Worm (Caenorhabditis elegans) whole organism, late embryonic: ENCODE measurements around the gene nipi-4.

ENCODE experiments used
- C38D4.7 ChIP-seq: fragments of 200-800 bp; sonication (Bioruptor generic); optimal IDR thresholded peaks from 2 replicates; lab custom pipeline; 2018; ENCODE audit warnings: mild to moderate bottlenecking, missing genetic modification characterization, moderate library complexity, missing compliant biosample characterization
- F13H6.1 ChIP-seq: sonication (generic microtip); optimal IDR thresholded peaks from 2 replicates; lab custom pipeline; 2016; ENCODE audit warnings: missing genetic modification characterization, missing compliant biosample characterization
- K02D7.2 ChIP-seq: sonication (generic microtip); optimal IDR thresholded peaks from 2 replicates; lab custom pipeline; 2017; ENCODE audit warnings: mild to moderate bottlenecking, missing genetic modification characterization, missing compliant biosample characterization
- K09A11.1 ChIP-seq: sonication (generic microtip); optimal IDR thresholded peaks from 2 replicates; lab custom pipeline; 2017; ENCODE audit warnings: antibody characterized with exemption, mild to moderate bottlenecking, missing genetic modification characterization, missing compliant biosample characterization; ENCODE audit not compliant: insufficient read depth
- Y22D7AL.16 ChIP-seq: sonication (generic microtip); optimal IDR thresholded peaks from 2 replicates; lab custom pipeline; 2016; ENCODE audit warnings: missing genetic modification characterization, missing compliant biosample characterization
- ama-1 ChIP-seq: fragments of 150-350 bp; optimal IDR thresholded peaks from 2 replicates; lab custom pipeline; 2014
- ceh-14 ChIP-seq: sonication (generic microtip); optimal IDR thresholded peaks from 2 replicates; lab custom pipeline; 2016; ENCODE audit warnings: missing genotype, missing genetic modification characterization, missing compliant biosample characterization
- ceh-18 ChIP-seq: sonication (generic microtip); optimal IDR thresholded peaks from 2 replicates; lab custom pipeline; 2016; ENCODE audit warnings: missing genetic modification characterization, missing compliant biosample characterization
- ceh-2 ChIP-seq: sonication (generic microtip); optimal IDR thresholded peaks from 2 replicates; lab custom pipeline; 2016; ENCODE audit warnings: missing genotype, missing genetic modification characterization, missing compliant biosample characterization
- ceh-22 ChIP-seq: sonication (generic microtip); optimal IDR thresholded peaks from 2 replicates; lab custom pipeline; 2017; ENCODE audit warnings: missing biosample characterization, missing genetic modification characterization
- ceh-24 ChIP-seq: sonication (generic microtip); optimal IDR thresholded peaks from 2 replicates; lab custom pipeline; 2016; ENCODE audit warnings: mild to moderate bottlenecking, missing genetic modification characterization, missing compliant biosample characterization
- ceh-30 ChIP-seq: fragments of 150-350 bp; optimal IDR thresholded peaks from 2 replicates; lab custom pipeline; 2014; ENCODE audit warnings: missing biosample characterization, missing genetic modification characterization
- ceh-31 ChIP-seq: sonication (generic microtip); optimal IDR thresholded peaks from 2 replicates; lab custom pipeline; 2016; ENCODE audit warnings: missing genetic modification characterization, missing compliant biosample characterization
- ceh-6 ChIP-seq: fragments of 200-800 bp; sonication (Bioruptor generic); optimal IDR thresholded peaks from 2 replicates; lab custom pipeline; 2018; ENCODE audit warnings: mild to moderate bottlenecking, missing genetic modification characterization, missing compliant biosample characterization
- ceh-9 ChIP-seq: sonication (generic microtip); optimal IDR thresholded peaks from 2 replicates; lab custom pipeline; 2016; ENCODE audit warnings: mild to moderate bottlenecking, missing genetic modification characterization, inconsistent platforms, missing compliant biosample characterization
- dmd-4 ChIP-seq: sonication (generic microtip); optimal IDR thresholded peaks from 2 replicates; lab custom pipeline; 2016; ENCODE audit warnings: borderline replicate concordance, missing genetic modification characterization, missing compliant biosample characterization
- dve-1 ChIP-seq: sonication (generic microtip); optimal IDR thresholded peaks from 2 replicates; lab custom pipeline; 2017; ENCODE audit warnings: antibody characterized with exemption, mild to moderate bottlenecking, missing genetic modification characterization, missing compliant biosample characterization
- elt-2 ChIP-seq: sonication (generic microtip); optimal IDR thresholded peaks from 2 replicates; lab custom pipeline; 2016; ENCODE audit warnings: missing genetic modification reagents, missing genetic modification characterization, missing compliant biosample characterization
- ets-4 ChIP-seq: sonication (generic microtip); optimal IDR thresholded peaks from 2 replicates; lab custom pipeline; 2016; ENCODE audit warnings: missing genetic modification characterization, missing compliant biosample characterization
- eyg-1 ChIP-seq: sonication (generic microtip); optimal IDR thresholded peaks from 2 replicates; lab custom pipeline; 2016; ENCODE audit warnings: missing genotype, missing genetic modification characterization, missing compliant biosample characterization
- fax-1 ChIP-seq: sonication (generic microtip); optimal IDR thresholded peaks from 2 replicates; lab custom pipeline; 2016; ENCODE audit warnings: missing genotype, missing genetic modification characterization, missing compliant biosample characterization
- fkh-10 ChIP-seq: fragments of 150-350 bp; optimal IDR thresholded peaks from 2 replicates; lab custom pipeline; 2014; ENCODE audit warnings: missing biosample characterization, missing genetic modification reagents, missing genetic modification characterization
- fkh-6 ChIP-seq: sonication (generic microtip); optimal IDR thresholded peaks from 2 replicates; lab custom pipeline; 2016; ENCODE audit warnings: missing genetic modification characterization, missing compliant biosample characterization
- hlh-13 ChIP-seq: fragments of 200-800 bp; sonication (Bioruptor generic); optimal IDR thresholded peaks from 2 replicates; lab custom pipeline; 2018; ENCODE audit warnings: mild to moderate bottlenecking, missing genetic modification characterization, missing compliant biosample characterization
- hlh-15 ChIP-seq: sonication (generic microtip); optimal IDR thresholded peaks from 2 replicates; lab custom pipeline; 2016; ENCODE audit warnings: missing genetic modification characterization, missing compliant biosample characterization
- hlh-30 ChIP-seq: sonication (generic microtip); optimal IDR thresholded peaks from 2 replicates; lab custom pipeline; 2017; ENCODE audit warnings: antibody characterized with exemption, missing genetic modification characterization, missing compliant biosample characterization; ENCODE audit not compliant: insufficient read depth
- hlh-8 ChIP-seq: sonication (generic microtip); optimal IDR thresholded peaks from 2 replicates; lab custom pipeline; 2016; ENCODE audit warnings: missing genotype, missing genetic modification characterization, missing compliant biosample characterization
- lin-11 ChIP-seq: fragments of 200-800 bp; sonication (Bioruptor generic); optimal IDR thresholded peaks from 2 replicates; lab custom pipeline; 2018; ENCODE audit warnings: mild to moderate bottlenecking, missing genetic modification characterization, missing compliant biosample characterization
- mec-3 ChIP-seq: sonication (generic microtip); optimal IDR thresholded peaks from 2 replicates; lab custom pipeline; 2016; ENCODE audit warnings: borderline replicate concordance, missing genetic modification characterization, missing compliant biosample characterization
- nhr-11 ChIP-seq: fragments of 150-350 bp; optimal IDR thresholded peaks from 2 replicates; lab custom pipeline; 2014; ENCODE audit warnings: missing biosample characterization, missing genetic modification characterization
- nhr-232 ChIP-seq: sonication (generic microtip); optimal IDR thresholded peaks from 2 replicates; lab custom pipeline; 2016; ENCODE audit warnings: missing genetic modification characterization, missing compliant biosample characterization
- odd-2 ChIP-seq: sonication (generic microtip); optimal IDR thresholded peaks from 2 replicates; lab custom pipeline; 2017; ENCODE audit warnings: antibody characterized with exemption, mild to moderate bottlenecking, missing genetic modification characterization, missing compliant biosample characterization
- pag-3 ChIP-seq: sonication (generic microtip); optimal IDR thresholded peaks from 2 replicates; lab custom pipeline; 2016; ENCODE audit warnings: missing compliant biosample characterization, missing genetic modification characterization, borderline replicate concordance
- pat-9 ChIP-seq: fragments of 200-800 bp; sonication (Bioruptor generic); optimal IDR thresholded peaks from 2 replicates; lab custom pipeline; 2018; ENCODE audit warnings: mild to moderate bottlenecking, missing genetic modification characterization, moderate library complexity, missing compliant biosample characterization
- pax-1 ChIP-seq: fragments of 150-350 bp; optimal IDR thresholded peaks from 2 replicates; lab custom pipeline; 2014; ENCODE audit warnings: missing biosample characterization, missing genetic modification characterization
- pha-2 ChIP-seq: sonication (generic microtip); optimal IDR thresholded peaks from 2 replicates; lab custom pipeline; 2017; ENCODE audit warnings: mild to moderate bottlenecking, missing genetic modification characterization, missing compliant biosample characterization
- pqm-1 ChIP-seq: sonication (generic microtip); optimal IDR thresholded peaks from 2 replicates; lab custom pipeline; 2016; ENCODE audit warnings: missing genetic modification characterization, missing compliant biosample characterization
- sox-4 ChIP-seq: sonication (generic microtip); optimal IDR thresholded peaks from 2 replicates; lab custom pipeline; 2017; ENCODE audit warnings: mild to moderate bottlenecking, missing genetic modification characterization, inconsistent platforms, missing compliant biosample characterization
- syd-9 ChIP-seq: sonication (generic microtip); optimal IDR thresholded peaks from 2 replicates; lab custom pipeline; 2016; ENCODE audit warnings: mild to moderate bottlenecking, missing genetic modification characterization, moderate library complexity, missing compliant biosample characterization
- tbx-7 ChIP-seq: sonication (generic microtip); optimal IDR thresholded peaks from 2 replicates; lab custom pipeline; 2016; ENCODE audit warnings: missing genotype, missing genetic modification characterization, missing compliant biosample characterization
- ttx-3 ChIP-seq: sonication (generic microtip); optimal IDR thresholded peaks from 2 replicates; lab custom pipeline; 2016; ENCODE audit warnings: missing genetic modification reagents, missing genetic modification characterization, missing compliant biosample characterization
- unc-3 ChIP-seq, 2 experiments: fragments of 200-800 bp in 1 of 2; sonication (Bioruptor generic) in 1 of 2; sonication (generic microtip) in 1 of 2; conservative IDR thresholded peaks in 1 of 2; optimal IDR thresholded peaks in 1 of 2; 2 replicates each; pipeline versions ENCODE4 v1.3.6 to Lab custom; 2016 to 2022; ENCODE audit warnings: missing compliant biosample characterization in 2 of 2, missing genetic modification characterization in 2 of 2, missing genetic modification reagents in 1 of 2
- unc-42 ChIP-seq: sonication (generic microtip); optimal IDR thresholded peaks from 2 replicates; lab custom pipeline; 2016; ENCODE audit warnings: missing genotype, missing genetic modification characterization, missing compliant biosample characterization
- unc-86 ChIP-seq: sonication (generic microtip); optimal IDR thresholded peaks from 2 replicates; lab custom pipeline; 2016; ENCODE audit warnings: missing genetic modification characterization, missing compliant biosample characterization
- zip-5 ChIP-seq: sonication (generic microtip); optimal IDR thresholded peaks from 2 replicates; lab custom pipeline; 2016; ENCODE audit warnings: missing genetic modification characterization, missing compliant biosample characterization
- ztf-16 ChIP-seq: sonication (generic microtip); optimal IDR thresholded peaks from 2 replicates; lab custom pipeline; 2017; ENCODE audit warnings: missing genetic modification characterization, missing compliant biosample characterization

Gene nipi-4

DNA sequence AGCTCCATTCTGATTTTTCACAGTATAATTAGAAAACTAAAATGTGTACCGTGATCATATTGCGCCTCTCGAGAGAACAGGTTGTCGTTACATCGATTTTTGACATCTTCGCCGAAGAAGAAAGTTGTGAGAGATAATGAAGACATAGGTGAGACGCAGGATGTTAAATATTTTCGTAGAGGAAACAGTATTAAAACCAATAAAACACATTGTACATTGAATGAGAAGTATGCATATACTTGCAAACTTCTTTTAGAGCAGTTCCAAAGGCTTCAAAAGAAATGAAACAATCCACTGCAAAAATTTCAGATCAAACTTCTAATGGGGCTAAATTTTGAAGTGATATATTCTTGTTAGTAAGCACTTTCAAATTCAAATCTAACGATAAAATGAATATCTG, at the start of gene nipi-4:
Gene nipi-4, minus strand, starts transcription at position 101 of the 400 bp plus-strand sequence.
- TF ChIP-seq ceh-9 (tag; lab: Kevin White, UChicago) (no peak), K09A11.1 (tag; lab: Kevin White, UChicago) (no peak), pat-9 (no peak), eyg-1 (tag; lab: Kevin White, UChicago) (no peak), dve-1 (tag; lab: Kevin White, UChicago) (no peak), nhr-11 (no peak), ceh-31 (no peak), ceh-30 (tag; lab: Kevin White, UChicago) (no peak), zip-5 (tag; lab: Kevin White, UChicago) (no peak), ceh-18 (tag; lab: Kevin White, UChicago) (no peak), ceh-2 (tag; lab: Kevin White, UChicago) (no peak), unc-3 (GFP tag; conservative IDR thresholded peaks at IDR 0.05; lab: Robert Waterston, UW) (no peak), unc-3 (tag; optimal IDR thresholded peaks at IDR 0.05; lab: Kevin White, UChicago) (no peak), pag-3 (tag; lab: Kevin White, UChicago) (no peak), fkh-10 (GFP tag; lab: Kevin White, UChicago) (no peak), Y22D7AL.16 (tag; lab: Kevin White, UChicago) (no peak), ceh-24 (no peak), F13H6.1 (no peak), C38D4.7 (GFP tag; lab: Kevin White, UChicago) (no peak), unc-42 (tag; lab: Kevin White, UChicago) (no peak)

DNA sequence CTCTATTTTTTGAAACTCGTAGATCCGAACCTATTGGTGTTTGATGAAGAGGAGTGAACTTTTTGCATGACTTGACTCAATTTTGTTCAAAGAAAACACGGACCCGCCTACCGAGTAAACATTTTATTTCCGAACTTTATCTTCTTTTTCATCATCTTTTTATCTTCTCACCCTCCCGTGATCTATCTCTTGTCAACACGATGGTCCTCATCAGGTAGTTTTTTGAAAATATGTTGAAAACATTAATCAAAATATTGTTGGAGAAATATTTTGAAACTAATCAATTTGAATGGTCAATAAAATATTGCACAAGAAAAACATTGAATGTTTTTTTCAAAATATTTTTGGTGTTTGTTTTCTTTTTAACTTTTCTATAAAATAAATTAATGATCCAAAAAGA, 37.8 kb upstream of the nipi-4 start:
- no peak for TF ChIP-seq K02D7.2 (tag; lab: Kevin White, UChicago)
- TF ChIP-seq ceh-14 (tag; lab: Kevin White, UChicago) = no peak
- no peak for TF ChIP-seq pag-3 (tag; lab: Kevin White, UChicago)

DNA sequence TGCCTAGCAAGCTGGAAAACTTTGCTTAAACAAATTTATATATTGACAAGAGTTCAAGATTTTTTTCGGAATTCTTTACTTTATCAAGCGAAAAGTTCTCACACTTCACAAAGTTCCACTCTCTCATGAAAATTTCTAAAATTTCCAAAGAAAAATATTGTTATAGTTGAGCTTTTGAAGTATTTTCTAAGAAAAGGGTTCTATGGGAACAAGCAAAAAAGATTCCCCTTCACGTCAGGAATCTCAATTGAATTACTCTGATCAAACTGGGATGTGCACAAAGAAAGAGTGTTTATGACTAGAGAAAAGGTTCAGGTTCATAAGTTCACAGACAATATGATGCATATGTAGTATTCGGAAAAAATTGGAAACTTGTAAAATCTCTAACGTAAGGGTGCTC, 33.8 kb upstream of the nipi-4 start:
- no peak for TF ChIP-seq ama-1 (lab: Kevin White, UChicago)
- no peak for TF ChIP-seq syd-9 (tag; lab: Kevin White, UChicago)
- TF ChIP-seq fkh-6 (tag; lab: Kevin White, UChicago) = no peak
- no peak for TF ChIP-seq ceh-22
- TF ChIP-seq ceh-24 = no peak
- TF ChIP-seq hlh-8 = no peak
- TF ChIP-seq sox-4 (tag; lab: Kevin White, UChicago) = no peak
- TF ChIP-seq, all 69 proteins: peak for 0

DNA sequence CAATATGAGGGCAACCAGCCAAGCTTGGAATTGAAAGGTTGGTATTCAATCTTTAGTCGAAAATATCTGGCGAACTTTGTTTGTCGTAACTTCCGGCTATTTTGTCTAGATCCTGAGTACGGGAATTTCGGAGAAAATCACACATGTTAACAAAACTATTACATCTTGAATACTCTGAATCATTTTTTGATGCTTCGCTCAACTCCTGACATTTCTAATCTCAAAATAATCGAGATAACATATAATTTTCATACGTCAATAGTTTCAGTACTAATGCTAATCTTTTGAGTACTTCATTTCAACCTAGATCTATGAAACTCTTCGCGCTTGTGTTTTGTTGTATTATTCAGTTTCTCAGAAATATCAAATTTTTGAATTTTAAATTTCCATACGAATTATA, 30.6 kb upstream of the nipi-4 start:
- TF ChIP-seq C38D4.7 (GFP tag; lab: Kevin White, UChicago) (no peak), unc-86 (tag; lab: Kevin White, UChicago) (no peak), hlh-15 (tag; lab: Kevin White, UChicago) (no peak), pha-2 (tag; lab: Kevin White, UChicago) (no peak), pqm-1 (tag; lab: Kevin White, UChicago) (no peak), ttx-3 (tag; lab: Kevin White, UChicago) (no peak), pax-1 (no peak), nhr-232 (no peak), ets-4 (no peak), odd-2 (tag; lab: Kevin White, UChicago) (no peak)

DNA sequence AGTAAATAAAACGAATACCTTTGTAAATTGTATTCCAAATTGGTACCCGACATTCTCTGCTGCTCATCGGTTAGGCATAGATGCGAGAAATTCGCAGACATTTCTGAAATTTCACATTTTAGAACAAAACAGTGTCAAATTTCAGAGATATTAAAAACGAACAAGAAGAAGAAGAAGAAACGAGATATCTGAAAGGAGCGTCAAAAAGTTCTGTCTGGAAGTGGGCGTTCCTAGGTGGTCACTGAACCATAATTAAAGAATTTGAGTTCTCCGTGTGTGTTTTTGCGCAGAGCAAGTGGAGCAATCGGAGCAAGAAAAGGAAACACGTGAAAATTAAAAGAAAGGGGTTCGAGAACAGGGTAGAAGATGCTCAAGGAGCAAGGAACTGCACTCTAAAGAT, 29.2 kb upstream of the nipi-4 start, which contains the start of gene F40A3.7:
Gene F40A3.7, minus strand, starts transcription at position 101 of the 400 bp plus-strand sequence.
- no peak for TF ChIP-seq hlh-13 (GFP tag; lab: Kevin White, UChicago)
- TF ChIP-seq hlh-8 = no peak
- TF ChIP-seq mec-3 (tag; lab: Kevin White, UChicago) = no peak
- TF ChIP-seq F13H6.1 = no peak
- no peak for TF ChIP-seq dmd-4 (tag; lab: Kevin White, UChicago)
- TF ChIP-seq ceh-6 (GFP tag; lab: Kevin White, UChicago) = no peak
- no peak for TF ChIP-seq pax-1
- no peak for TF ChIP-seq pat-9
- TF ChIP-seq nhr-232 = no peak
- TF ChIP-seq fkh-10 (GFP tag; lab: Kevin White, UChicago) = no peak
- TF ChIP-seq fax-1 (tag; lab: Kevin White, UChicago) = no peak
- TF ChIP-seq odd-2 (tag; lab: Kevin White, UChicago) = no peak
- no peak for TF ChIP-seq lin-11 (tag; lab: Kevin White, UChicago)
- TF ChIP-seq tbx-7 = no peak
- no peak for TF ChIP-seq ztf-16 (tag; lab: Kevin White, UChicago)
- no peak for TF ChIP-seq dve-1 (tag; lab: Kevin White, UChicago)
- TF ChIP-seq elt-2 (tag; lab: Kevin White, UChicago) = no peak
- no peak for TF ChIP-seq hlh-30 (tag; lab: Kevin White, UChicago)
